Worm (Caenorhabditis elegans): ENCODE results near the gene nhr-43.

- no peak for TF ChIP-seq ztf-6 (GFP tag; IDR thresholded peaks at IDR 0.05)
- no peak for TF ChIP-seq pha-4 (tag; optimal IDR thresholded peaks at IDR 0.05)
- TF ChIP-seq bed-1 (GFP tag; IDR thresholded peaks at IDR 0.05), result no peak
- TF ChIP-seq sea-2 (GFP tag; IDR thresholded peaks at IDR 0.05), result no peak
- no peak for TF ChIP-seq madf-6 (GFP tag; IDR thresholded peaks at IDR 0.05)
- TF ChIP-seq hrde-1 (tag; optimal IDR thresholded peaks at IDR 0.05; ENCODE audit: borderline replicate concordance), result no peak
- no peak for TF ChIP-seq unc-62 (GFP tag; optimal IDR thresholded peaks at IDR 0.05)
- no peak for TF ChIP-seq ztf-3 (GFP tag; optimal IDR thresholded peaks at IDR 0.05)
- TF ChIP-seq K12H6.12 (tag; optimal IDR thresholded peaks at IDR 0.05), result no peak
- no peak for TF ChIP-seq sdz-38 (tag; optimal IDR thresholded peaks at IDR 0.05)
- no peak for TF ChIP-seq unc-130 (GFP tag; optimal IDR thresholded peaks at IDR 0.05)
Measured at ce11 chrIV:11900399-11900798, 1.0 kb downstream of the nhr-43 start.
